Worm (Caenorhabditis elegans): ENCODE measurements around the gene F55A4.13.
A peak's percentile ranks its signal among the peaks of the same experiment; 100 is the strongest.

ce11 chrX:1064064-1064463, 46.7 kb upstream of the F55A4.13 start:
- no peak for TF ChIP-seq nhr-12 (tag; optimal IDR thresholded peaks at IDR 0.05)
- peak; percentile 9 to 56 for TF ChIP-seq lsy-2 (tag; optimal IDR thresholded peaks at IDR 0.05)
- TF ChIP-seq ama-1 (optimal IDR thresholded peaks at IDR 0.05), result no peak
- no peak for TF ChIP-seq unc-39 (tag; optimal IDR thresholded peaks at IDR 0.05)
- no peak for TF ChIP-seq ceh-82 (tag; optimal IDR thresholded peaks at IDR 0.05)
- TF ChIP-seq nhr-23 (tag; optimal IDR thresholded peaks at IDR 0.05), result no peak
- TF ChIP-seq sma-3 (GFP tag; optimal IDR thresholded peaks at IDR 0.05), result no peak
- TF ChIP-seq mdl-1 (tag; optimal IDR thresholded peaks at IDR 0.05), result peak in 1 of 2 experiments; percentile 62
- peak; percentile 11 for TF ChIP-seq lin-11 (tag; optimal IDR thresholded peaks at IDR 0.05)
- TF ChIP-seq elt-3 (tag; optimal IDR thresholded peaks at IDR 0.05), result no peak
- TF ChIP-seq ztf-1 (GFP tag; conservative IDR thresholded peaks at IDR 0.05), result no peak

Data from whole organism, L2 larva.